Fruit fly (Drosophila melanogaster): Measurements from ENCODE around the gene CG6683.

The CG6683 gene

DNA sequence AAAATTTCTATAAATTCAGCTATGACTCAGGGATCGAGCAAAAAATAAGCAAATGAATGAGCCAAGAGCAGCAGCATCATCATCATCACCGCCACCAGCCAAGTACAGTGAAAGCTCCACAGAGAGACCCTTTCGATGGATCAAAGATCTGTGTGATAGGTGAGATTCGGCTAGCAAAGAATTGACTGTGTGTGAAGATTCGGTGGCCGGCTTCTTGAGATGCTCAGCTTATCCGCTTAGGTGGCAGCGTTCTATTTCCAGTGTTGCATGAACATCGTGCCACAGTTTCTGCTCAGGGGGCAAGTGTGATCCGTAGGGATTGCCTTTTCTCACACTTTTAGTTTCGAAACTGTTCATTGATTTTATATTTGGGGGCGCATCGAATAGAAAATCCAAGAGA lies 38.4 kb upstream of the CG6683 start (continued):
- TF ChIP-seq crp (GFP tag; optimal IDR thresholded peaks at IDR 0.05) (no peak), wdn (GFP tag; IDR thresholded peaks at IDR 0.05) (no peak), dm (GFP tag; optimal IDR thresholded peaks at IDR 0.05) (no peak), Deaf1 (tag; optimal IDR thresholded peaks at IDR 0.05) (no peak), CG6854 (GFP tag; optimal IDR thresholded peaks at IDR 0.05) (no peak), HmgZ (tag; optimal IDR thresholded peaks at IDR 0.05) (no peak), sug (tag; optimal IDR thresholded peaks at IDR 0.05) (peak; percentile 6), Xbp1 (GFP tag; optimal IDR thresholded peaks at IDR 0.05) (no peak), zfh1 (GFP tag; IDR thresholded peaks at IDR 0.05) (no peak), Kr (GFP tag; optimal IDR thresholded peaks at IDR 0.05) (no peak), CG33557 (GFP tag; optimal IDR thresholded peaks at IDR 0.05) (no peak), CG3726 (GFP tag; IDR thresholded peaks at IDR 0.05) (no peak), sr (GFP tag; IDR thresholded peaks at IDR 0.05) (no peak), Hsf (GFP tag; optimal IDR thresholded peaks at IDR 0.05) (no peak), pzg (GFP tag; optimal IDR thresholded peaks at IDR 0.05) (no peak), Sry-δ (GFP tag; optimal IDR thresholded peaks at IDR 0.05) (no peak), so (GFP tag; IDR thresholded peaks at IDR 0.05) (peak; percentile 23; the same call in 1 of the 3 replicates), CG2875 (GFP tag; optimal IDR thresholded peaks at IDR 0.05) (no peak), ash1 (GFP tag; optimal IDR thresholded peaks at IDR 0.05) (no peak), CG11696 (GFP tag; IDR thresholded peaks at IDR 0.05) (no peak), ems (GFP tag; optimal IDR thresholded peaks at IDR 0.05) (no peak), mld (GFP tag; IDR thresholded peaks at IDR 0.05; ENCODE audit: partially characterized antibody) (no peak), CG18262 (tag; optimal IDR thresholded peaks at IDR 0.05) (no peak), CG13123 (GFP tag; optimal IDR thresholded peaks at IDR 0.05) (no peak), sens (GFP tag) (no peak), Blimp-1 (GFP tag; optimal IDR thresholded peaks at IDR 0.05) (peak; percentile 0), tll (GFP tag; optimal IDR thresholded peaks at IDR 0.05) (no peak), Optix (GFP tag; IDR thresholded peaks at IDR 0.05) (no peak), Dp (GFP tag; optimal IDR thresholded peaks at IDR 0.05) (no peak), CG4424 (GFP tag; optimal IDR thresholded peaks at IDR 0.05) (no peak), CG18476 (GFP tag; optimal IDR thresholded peaks at IDR 0.05) (no peak), Mes4 (GFP tag; optimal IDR thresholded peaks at IDR 0.05) (no peak), dimm (GFP tag; IDR thresholded peaks at IDR 0.05) (no peak), CG3065 (GFP tag; optimal IDR thresholded peaks at IDR 0.05) (no peak), fu2 (GFP tag; optimal IDR thresholded peaks at IDR 0.05) (no peak), kah (GFP tag; optimal IDR thresholded peaks at IDR 0.05) (peak; percentile 62), jigr1 (GFP tag; IDR thresholded peaks at IDR 0.05) (no peak), CG11560 (tag; IDR thresholded peaks at IDR 0.05) (no peak), CG6689 (GFP tag; IDR thresholded peaks at IDR 0.05) (0 out of 2 replicates have a peak, but pooled peaks have one; percentile 15), CHES-1-like (GFP tag; optimal IDR thresholded peaks at IDR 0.05) (peak; percentile 4), z (GFP tag; IDR thresholded peaks at IDR 0.05) (0 out of 3 replicates have a peak, but pooled peaks have one; percentile 23), CG3838 (GFP tag; optimal IDR thresholded peaks at IDR 0.05) (no peak), CG7357 (GFP tag; IDR thresholded peaks at IDR 0.05) (no peak), CG8359 (GFP tag; optimal IDR thresholded peaks at IDR 0.05; ENCODE audit: borderline replicate concordance) (no peak), trh (GFP tag; optimal IDR thresholded peaks at IDR 0.05) (no peak), CG15601 (tag; optimal IDR thresholded peaks at IDR 0.05) (no peak), chm (GFP tag; IDR thresholded peaks at IDR 0.05) (no peak), CG30020 (tag; optimal IDR thresholded peaks at IDR 0.05) (no peak), CG10979 (tag; optimal IDR thresholded peaks at IDR 0.05) (no peak), ci (GFP tag; IDR thresholded peaks at IDR 0.05) (peak; percentile 54; the same call in 1 of the 3 replicates), Sox100B (GFP tag; optimal IDR thresholded peaks at IDR 0.05) (no peak), CG6254 (GFP tag; optimal IDR thresholded peaks at IDR 0.05) (no peak)
